Worm (Caenorhabditis elegans): ENCODE measurements around the gene rga-3.

The rga-3 gene

DNA sequence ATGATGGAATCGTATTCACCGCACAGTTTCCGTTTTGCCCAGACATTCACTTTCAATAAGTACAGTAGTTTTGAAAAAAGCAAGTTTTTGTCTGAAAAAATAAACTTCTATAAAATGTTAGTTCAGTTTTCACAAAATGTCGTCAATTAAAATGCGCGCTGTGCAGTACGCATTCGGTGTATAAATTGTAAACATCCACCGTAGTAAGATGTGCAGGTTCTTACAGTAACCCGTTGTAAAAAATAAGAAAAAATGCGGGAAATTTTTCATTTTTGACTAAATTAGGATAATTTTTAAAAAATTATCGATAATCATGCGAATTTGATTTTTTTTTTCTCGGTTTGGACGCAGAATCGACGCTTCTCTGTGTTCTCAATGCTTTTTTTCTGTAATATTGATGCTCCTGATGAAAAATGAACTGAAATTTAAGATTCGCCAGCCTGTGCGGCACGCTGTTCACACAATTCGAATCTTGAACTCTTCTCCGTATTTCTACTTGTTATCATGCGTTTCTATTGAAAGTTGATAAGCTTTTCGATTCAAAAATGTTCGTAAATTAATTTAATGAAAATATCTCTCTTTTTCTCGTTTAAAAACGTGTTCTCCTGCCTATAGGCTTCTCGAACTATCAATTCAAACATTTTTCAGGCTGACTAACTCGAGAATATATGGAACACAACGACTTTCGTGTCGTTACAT, at the start of gene rga-3:
rga-3 (plus strand) TSS at position 649 of the 699 bp plus-strand sequence.
- TF ChIP-seq unc-62 (GFP tag; optimal IDR thresholded peaks at IDR 0.05) = no peak

DNA sequence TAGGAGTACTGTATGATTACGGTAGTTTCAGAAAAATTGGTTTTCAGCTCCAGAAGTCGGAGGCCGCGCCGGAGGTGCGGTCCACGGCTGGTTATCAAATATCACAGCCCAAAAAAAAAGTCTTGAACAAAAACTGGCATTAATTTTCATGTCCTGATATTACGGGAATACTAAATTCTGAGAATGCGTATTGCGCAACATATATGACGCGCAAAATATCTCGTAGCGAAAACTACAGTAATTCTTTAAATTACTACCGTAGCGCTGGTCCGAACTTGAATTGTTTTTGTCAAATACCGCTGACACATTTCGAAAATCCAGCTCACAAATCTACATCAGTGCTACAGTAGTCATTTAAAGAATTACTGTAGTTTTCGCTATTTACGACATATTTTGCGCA, 48.7 kb upstream of the rga-3 start:
- no peak for TF ChIP-seq unc-62 (GFP tag; optimal IDR thresholded peaks at IDR 0.05)

DNA sequence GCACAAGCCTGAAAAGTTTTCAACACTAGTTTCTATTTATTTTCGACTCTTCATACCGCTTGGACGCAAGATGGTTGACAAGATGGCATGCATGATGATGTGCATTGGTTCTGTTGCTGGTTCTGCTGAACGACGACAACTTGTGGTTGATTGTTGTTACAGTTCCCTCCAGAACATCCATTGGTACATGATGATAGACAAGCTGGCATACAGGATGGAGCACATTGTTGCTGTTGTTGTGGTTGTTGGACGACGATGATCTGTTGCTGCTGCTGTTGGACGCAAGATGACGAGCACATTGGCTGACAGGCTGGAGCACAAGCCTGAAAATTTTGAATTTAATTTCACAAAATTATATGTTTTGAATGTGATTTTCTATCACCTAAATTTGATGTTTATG, 45.4 kb upstream of the rga-3 start:
- no peak for TF ChIP-seq unc-62 (GFP tag; optimal IDR thresholded peaks at IDR 0.05)

DNA sequence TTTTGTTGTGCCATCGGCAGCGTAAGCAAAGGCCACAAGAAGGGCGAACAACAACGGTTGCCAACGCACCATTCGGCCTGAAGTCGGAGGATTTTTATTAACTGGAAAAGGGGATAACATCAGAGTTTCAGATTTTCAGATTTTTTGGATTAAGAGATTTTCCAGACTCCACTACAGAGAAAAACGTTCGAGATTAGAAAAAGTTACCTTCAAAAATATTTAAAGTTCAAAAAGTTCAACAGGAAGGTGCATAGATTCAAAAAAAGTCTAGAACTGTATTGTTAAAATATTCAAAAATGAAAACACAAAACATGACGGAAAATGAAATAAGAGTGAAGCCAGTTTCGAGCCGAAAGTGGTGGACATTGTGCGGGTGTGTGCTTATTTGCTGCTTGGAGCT, 41.7 kb upstream of the rga-3 start, which contains the start of gene pqn-13:
pqn-13 (minus strand) TSS at position 101 of the 400 bp plus-strand sequence.
- no peak for TF ChIP-seq unc-62 (GFP tag; optimal IDR thresholded peaks at IDR 0.05)

DNA sequence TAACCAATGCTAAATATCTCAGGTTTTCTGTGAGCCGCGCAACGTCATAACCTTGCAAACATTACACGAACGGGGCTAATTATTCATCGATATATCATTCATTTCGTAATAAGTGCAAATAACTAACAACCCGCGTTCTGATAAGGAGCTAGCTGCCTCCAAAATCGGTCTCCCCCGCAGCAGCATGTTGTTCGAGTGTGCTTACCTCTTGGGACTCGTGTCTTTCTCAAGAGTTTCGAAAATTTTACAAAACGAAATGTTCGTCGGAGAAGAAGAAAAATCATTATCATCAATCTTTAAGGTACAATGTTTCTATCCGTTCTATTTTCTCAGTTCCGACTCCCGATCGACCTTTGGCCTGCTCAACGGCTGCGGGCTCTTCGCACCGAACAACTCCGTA, 39.7 kb upstream of the rga-3 start:
- no peak for TF ChIP-seq unc-62 (GFP tag; optimal IDR thresholded peaks at IDR 0.05)

DNA sequence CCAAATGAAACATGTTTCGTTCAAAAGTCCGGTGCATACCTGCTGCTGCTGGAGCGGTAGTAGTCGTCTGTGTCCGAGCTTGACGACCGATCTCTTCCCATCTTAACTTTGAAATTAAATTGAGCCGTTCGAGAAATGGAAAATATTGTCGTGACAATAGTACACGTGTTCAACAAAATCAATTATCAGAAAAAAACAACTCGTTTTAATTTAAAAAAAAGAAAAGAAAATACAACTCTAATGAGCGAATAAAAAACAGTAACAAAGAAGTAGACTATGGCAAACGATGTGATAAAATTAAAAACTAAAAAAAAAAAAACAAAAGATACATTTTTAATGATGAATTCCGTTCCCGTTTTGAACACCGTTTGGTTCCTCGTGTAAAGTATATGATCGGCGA, 35.2 kb upstream of the rga-3 start, which contains the start of gene prp-39:
prp-39 (minus strand) TSS at position 101 of the 400 bp plus-strand sequence.
- TF ChIP-seq unc-62 (GFP tag; optimal IDR thresholded peaks at IDR 0.05) = no peak

DNA sequence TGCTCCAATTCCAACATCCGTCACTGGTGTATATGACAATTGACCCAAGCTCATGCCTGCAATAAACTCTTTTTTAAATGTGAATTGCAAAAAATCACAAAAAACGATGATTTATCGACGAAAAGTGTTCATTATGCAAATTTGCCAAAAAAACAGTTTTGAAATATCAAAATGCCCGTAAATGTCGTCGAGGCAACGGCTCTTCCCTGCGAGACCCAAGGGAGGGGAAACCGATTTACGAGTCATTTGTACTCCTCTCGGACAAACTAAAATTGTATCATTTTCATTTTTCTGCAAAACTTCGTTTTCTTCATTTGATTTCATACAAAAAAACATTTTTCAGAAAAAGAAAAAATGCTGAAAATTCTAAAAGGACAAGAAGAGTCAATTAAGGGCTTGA, 33.2 kb upstream of the rga-3 start, which contains the start of the genes hmgs-1 and F25B4.4:
hmgs-1 (minus strand) TSS at position 56 of the 400 bp plus-strand sequence.
F25B4.4 (plus strand) TSS at position 340 of the 400 bp plus-strand sequence.
- no peak for TF ChIP-seq unc-62 (GFP tag; optimal IDR thresholded peaks at IDR 0.05)

DNA sequence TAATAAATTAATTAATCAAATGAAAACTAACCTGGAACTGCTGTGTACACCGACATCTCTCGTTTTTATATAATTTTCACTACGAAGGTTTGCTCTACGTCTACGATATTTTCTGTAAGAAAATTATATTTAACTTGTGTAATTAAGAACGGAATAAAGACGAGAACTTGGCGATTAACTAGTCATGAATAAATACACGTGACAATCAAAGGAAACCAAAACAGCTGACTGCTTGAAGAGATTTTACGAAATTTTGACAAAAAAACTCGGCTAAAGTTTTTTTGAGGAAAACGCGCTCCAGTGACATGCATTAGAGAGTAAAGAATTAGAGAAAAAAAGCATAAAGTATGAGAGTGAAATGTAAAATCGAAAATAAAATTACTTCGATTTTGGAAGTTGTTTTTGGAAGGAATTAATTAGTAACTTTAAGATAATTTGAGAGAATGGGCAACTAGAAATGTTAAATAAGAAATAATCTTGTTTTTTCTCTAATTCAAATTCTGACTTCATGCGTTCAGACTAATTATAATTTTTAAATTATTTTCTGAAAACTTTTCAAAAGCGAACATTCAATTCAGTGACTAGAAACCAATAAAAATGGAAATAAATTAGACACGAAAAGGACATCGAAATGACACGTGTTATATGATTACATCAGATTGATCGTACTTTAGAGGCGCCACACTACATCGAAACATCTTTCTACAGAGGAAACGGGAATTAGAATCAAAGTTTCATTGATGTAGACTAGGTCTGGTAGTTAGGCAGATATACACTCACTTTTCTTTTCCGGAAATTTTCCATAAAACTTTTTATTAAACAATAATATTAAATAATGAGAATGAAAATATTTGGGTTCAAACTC, 30.3 kb upstream of the rga-3 start, which contains the start of gene F25B4.7:
F25B4.7 (minus strand) TSS at position 112 of the 865 bp plus-strand sequence.
- TF ChIP-seq unc-62 (GFP tag; optimal IDR thresholded peaks at IDR 0.05) = no peak

DNA sequence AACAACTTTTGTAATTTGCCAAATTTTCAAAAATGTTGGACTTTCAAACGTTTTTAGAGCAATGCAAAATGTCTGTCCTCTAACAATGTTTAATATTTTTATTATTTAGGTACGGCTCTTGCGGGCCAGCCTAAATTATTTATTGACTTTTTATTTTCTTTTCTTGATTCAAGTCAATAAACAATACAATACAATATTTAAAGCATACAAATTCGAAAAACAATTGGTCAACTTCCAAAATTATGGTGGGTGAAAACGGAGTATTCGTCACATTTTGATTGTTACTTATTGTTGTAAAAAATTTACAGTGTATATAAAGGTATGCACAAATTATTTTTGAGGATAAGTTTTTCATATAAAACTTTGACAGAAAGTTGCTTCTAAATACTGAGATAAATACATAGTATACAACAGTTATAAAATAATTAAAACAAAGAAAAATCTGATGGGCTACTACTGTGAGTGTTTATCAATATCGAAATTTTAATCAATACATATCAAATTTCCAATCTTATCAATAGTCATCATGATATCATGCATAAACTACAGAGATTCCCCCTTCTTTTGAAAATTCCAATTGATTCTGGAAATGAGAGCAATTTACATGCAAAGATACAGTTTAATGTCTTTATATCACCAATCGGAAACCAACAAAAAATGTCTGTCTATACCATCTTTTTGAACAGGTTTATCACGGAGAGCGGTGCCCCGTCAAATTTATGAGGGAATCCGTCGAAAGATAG, 25.8 kb upstream of the rga-3 start, which contains the start of gene F25B4.8:
F25B4.8 (minus strand) TSS at position 51 of the 743 bp plus-strand sequence.
- no peak for TF ChIP-seq unc-62 (GFP tag; optimal IDR thresholded peaks at IDR 0.05)

DNA sequence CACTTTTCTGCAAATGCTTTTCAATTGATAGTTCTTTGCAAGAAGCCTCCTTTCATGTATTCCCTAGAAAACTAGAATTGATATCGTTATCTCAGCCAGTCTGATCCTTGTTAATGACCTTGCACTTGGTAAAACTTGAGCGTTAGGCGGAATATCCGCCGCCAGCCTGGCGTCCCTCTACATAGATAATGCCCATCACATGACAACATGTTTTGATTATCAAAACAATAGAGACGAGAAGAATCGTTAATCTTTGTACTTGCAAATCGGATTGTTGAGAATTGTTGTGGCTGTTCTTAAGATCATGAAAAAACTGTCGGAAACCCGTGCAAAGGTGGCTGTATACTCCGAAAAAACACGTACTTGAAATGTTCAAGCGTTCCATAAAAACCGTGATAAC, 24.1 kb upstream of the rga-3 start:
- TF ChIP-seq unc-62 (GFP tag; optimal IDR thresholded peaks at IDR 0.05) = no peak

DNA sequence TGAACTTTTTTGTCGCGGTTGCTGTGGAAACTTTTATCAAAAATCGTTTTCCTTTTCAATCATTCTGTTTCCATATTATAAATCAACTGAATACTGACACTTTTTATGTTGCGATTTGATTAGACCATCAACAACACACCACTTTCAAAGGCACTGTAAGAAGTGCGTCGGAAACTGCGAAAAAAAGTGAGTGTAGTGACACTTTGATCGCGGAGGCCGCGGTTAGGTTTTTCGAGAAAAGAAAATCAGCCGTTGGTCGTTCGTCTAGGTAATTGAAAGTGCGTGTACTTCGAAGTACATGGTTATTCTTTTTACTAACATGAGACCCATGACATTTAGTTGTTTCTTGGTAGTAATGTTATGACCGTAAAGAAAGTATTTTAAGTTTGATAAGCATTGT, 22.1 kb upstream of the rga-3 start:
- TF ChIP-seq unc-62 (GFP tag; optimal IDR thresholded peaks at IDR 0.05) = no peak

DNA sequence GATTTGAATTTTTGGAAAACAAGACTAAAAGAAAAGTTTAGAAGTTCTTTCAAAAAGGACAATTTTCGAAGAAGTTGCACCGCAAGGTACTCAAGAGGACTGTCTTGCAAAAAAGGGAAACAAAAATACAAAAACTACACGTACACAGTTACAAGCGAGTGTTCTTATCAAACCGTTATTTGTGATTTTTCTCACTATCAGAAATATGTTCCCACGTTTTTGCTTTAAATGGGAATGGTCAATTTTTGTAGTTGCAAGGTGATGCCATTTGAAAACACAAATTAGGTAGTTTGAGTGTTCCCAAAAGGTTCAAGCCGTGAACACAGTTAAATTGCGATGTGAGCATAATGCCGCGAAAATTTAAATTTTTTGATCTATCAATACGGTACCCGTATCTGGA, 21.5 kb upstream of the rga-3 start:
- TF ChIP-seq unc-62 (GFP tag; optimal IDR thresholded peaks at IDR 0.05) = no peak

DNA sequence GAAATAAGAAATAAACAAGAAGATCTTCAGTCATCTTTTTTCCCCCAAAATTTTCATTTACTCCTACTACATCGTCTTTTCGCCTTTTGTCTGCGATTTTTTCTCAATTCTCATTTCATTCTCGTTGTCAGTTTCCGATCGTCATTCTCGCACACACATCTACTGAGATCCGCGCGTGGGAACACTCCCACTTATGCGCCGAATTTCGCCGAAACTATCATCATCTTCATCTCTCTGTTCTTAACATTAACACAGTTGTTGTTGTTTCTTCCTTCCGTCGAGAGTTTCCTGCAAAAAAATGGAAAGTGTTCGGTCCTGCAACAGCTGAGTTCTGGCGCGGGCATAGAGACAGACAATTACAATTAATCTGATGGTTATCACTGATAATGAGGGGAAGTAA, 20.1 kb upstream of the rga-3 start:
- no peak for TF ChIP-seq unc-62 (GFP tag; optimal IDR thresholded peaks at IDR 0.05)

DNA sequence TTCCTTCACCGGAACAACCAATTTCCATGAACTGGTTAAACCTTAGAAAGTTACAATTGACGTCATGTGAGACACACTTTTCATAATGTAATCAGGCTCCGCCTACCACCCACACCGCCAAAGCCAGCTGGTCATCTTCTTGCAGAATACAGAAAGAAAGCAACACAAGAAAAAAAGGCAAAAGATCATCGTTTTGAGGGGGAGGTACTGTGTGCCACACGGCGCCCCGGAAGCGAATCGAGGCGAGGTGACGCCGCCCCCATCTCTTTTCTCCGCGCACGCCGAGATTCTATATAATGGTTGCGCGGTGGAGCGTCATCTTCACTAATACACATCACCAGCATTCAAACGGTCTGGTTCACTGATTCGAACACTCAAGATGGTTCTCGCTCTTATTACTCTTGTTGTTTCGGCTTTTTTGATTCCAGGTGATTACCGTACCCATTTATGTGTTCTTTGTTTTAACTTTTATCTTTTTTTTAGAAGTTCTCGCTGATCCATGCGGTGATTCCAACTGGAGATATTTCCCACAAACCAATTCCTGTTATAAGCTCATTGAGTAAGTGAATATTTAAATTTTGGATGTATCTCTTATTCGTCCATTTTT, 17.7 kb upstream of the rga-3 start, which contains the start of gene clec-1:
clec-1 (plus strand) TSS at position 320 of the 607 bp plus-strand sequence.
- TF ChIP-seq unc-62 (GFP tag; optimal IDR thresholded peaks at IDR 0.05) = no peak

DNA sequence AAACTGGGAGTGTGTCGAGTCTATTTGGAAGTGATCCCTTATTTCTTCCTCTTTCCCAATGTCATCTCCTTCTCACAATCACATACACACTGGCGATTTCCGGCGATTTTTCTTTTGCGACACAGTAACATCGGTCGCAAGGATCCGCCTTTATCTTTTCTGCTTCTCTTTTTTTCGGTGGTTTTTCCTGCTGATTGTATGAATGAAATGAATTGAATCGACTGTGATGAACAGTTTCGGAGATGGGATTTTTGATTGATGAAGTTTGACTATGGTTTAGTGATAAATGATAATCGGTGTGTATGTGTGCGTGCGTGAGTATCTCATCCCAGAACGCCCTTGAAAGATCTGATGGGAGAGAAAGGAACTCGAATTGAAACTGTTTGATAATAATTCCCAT, 16.6 kb upstream of the rga-3 start:
- TF ChIP-seq unc-62 (GFP tag; optimal IDR thresholded peaks at IDR 0.05) = no peak
